Worm (Caenorhabditis elegans): ENCODE data around the gene dcn-1.

The dcn-1 gene

DNA sequence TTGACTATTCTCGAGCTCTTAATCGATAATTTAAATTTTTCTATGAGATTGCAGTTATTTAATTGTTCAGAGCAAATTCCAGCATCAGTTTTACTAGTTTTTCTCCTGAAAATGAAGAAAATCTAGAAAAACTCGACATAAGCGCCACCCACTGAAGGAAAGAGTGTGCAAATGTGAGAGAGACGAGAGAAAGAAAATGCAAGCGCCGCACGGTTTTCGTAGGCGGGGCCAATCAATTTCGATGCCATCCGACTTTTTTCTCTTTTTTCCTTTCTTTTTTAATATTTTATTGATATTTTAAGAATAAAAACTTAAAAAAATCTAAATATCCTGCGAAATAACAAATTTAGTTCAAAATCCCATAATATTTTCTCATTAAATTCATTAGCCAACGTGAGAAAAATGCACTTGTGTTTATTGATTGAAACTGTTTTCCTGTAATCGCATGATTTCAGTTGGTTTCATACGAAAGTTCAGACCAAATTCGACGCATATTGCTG is 18.9 kb downstream of the dcn-1 start, which contains the start of gene cdk-12:
Gene cdk-12, plus strand, starts transcription at position 450 of the 500 bp plus-strand sequence.
- no peak for TF ChIP-seq elt-3 (tag; optimal IDR thresholded peaks at IDR 0.05)
- peak; percentile 46 for TF ChIP-seq sptf-1 (tag; optimal IDR thresholded peaks at IDR 0.05)
- peak; percentile 40 for TF ChIP-seq ces-1 (GFP tag; optimal IDR thresholded peaks at IDR 0.05)
- TF ChIP-seq lsy-2 (tag; optimal IDR thresholded peaks at IDR 0.05) = peak; percentile 13
- no peak for TF ChIP-seq drap-1 (GFP tag; optimal IDR thresholded peaks at IDR 0.05)
- no peak for TF ChIP-seq lin-13 (tag; optimal IDR thresholded peaks at IDR 0.05)
- TF ChIP-seq mep-1 (tag; optimal IDR thresholded peaks at IDR 0.05) = peak; percentile 76
- no peak for TF ChIP-seq nhr-237 (tag; optimal IDR thresholded peaks at IDR 0.05)
- no peak for TF ChIP-seq ham-2 (GFP tag; optimal IDR thresholded peaks at IDR 0.05)

DNA sequence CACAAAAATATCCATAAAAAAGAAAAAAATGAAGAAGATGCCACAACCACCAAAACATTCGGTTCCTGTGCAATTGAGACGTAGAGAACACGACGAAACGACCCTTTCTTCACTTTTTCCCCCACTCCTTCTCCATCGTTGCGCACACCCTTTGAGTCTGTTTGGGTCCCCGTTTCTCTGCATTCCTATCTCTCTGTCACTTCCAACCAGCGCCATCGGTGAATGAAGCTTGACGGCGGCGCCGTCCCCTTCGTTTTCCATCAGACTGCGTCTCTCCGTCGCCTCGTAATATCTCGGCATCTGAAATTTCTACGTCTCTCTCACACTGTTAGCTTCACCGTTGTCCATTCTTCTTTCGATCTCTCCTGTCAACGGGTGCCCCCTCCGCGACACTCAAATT is 21.9 kb downstream of the dcn-1 start:
- TF ChIP-seq ham-2 (GFP tag; optimal IDR thresholded peaks at IDR 0.05) = no peak

DNA sequence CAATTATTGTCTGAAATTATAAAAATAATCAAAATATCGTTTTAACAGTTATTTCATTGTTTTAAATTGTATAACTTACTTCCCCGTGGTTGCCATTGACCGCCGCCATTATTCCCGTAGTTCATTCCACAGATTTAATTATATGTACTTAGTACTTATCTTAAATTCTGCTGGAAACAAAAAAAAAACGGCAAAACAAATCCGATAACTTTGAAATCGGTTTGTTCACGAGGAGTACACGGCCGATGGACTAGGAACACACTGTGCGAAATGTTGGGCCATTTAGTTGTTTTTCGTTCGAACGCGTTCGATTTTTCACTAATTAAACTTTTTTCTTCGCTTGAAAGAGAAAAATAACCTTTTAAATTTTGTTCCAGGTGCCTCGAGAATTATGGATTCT is 29.4 kb downstream of the dcn-1 start, which contains the start of the genes B0285.3 and lcmt-1:
Gene B0285.3, minus strand, starts transcription at position 267 of the 400 bp plus-strand sequence.
Gene lcmt-1, plus strand, starts transcription at position 377 of the 400 bp plus-strand sequence.
- no peak for TF ChIP-seq snpc-4 (tag; optimal IDR thresholded peaks at IDR 0.05)
- TF ChIP-seq nhr-28 (tag; optimal IDR thresholded peaks at IDR 0.05) = no peak
- no peak for TF ChIP-seq mls-2 (tag; optimal IDR thresholded peaks at IDR 0.05)
- no peak for TF ChIP-seq nhr-237 (tag; optimal IDR thresholded peaks at IDR 0.05)
- TF ChIP-seq nhr-2 (tag; optimal IDR thresholded peaks at IDR 0.05) = no peak
- TF ChIP-seq elt-3 (tag; optimal IDR thresholded peaks at IDR 0.05) = no peak

DNA sequence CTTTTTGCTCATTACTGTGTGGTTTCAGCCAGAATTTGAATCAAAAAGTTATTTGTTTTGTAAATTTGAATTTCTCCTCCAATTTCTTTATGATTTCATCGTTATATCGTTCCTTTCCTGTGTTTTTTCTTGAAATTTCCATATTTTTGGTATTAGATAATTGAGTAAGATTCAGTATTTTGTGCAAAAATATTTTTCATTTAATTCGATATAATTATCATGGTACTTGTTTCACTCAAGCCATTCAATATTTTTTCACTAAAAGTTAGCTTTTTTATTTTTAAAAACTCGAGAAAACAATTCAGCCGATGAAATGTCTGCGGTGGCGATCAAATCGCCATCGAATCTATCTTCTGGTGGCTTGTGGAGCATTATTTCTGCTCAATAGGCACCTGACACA is 31.3 kb downstream of the dcn-1 start, which contains the start of gene hse-5:
Gene hse-5, plus strand, starts transcription at position 301 of the 400 bp plus-strand sequence.
- TF ChIP-seq elt-3 (tag; optimal IDR thresholded peaks at IDR 0.05) = no peak
- no peak for TF ChIP-seq nhr-2 (tag; optimal IDR thresholded peaks at IDR 0.05)
- no peak for TF ChIP-seq ceh-83 (GFP tag; optimal IDR thresholded peaks at IDR 0.05)
- TF ChIP-seq M03D4.4 (tag; optimal IDR thresholded peaks at IDR 0.05) = no peak
- TF ChIP-seq cnd-1 (tag; optimal IDR thresholded peaks at IDR 0.05) = no peak
- no peak for TF ChIP-seq lin-13 (tag; optimal IDR thresholded peaks at IDR 0.05)
- TF ChIP-seq unc-120 (tag; optimal IDR thresholded peaks at IDR 0.05; ENCODE audit: poor library complexity, severe bottlenecking) = no peak
- TF ChIP-seq nhr-76 (tag; optimal IDR thresholded peaks at IDR 0.05) = no peak
- no peak for TF ChIP-seq nhr-28 (tag; optimal IDR thresholded peaks at IDR 0.05)
- no peak for TF ChIP-seq snpc-4 (tag; optimal IDR thresholded peaks at IDR 0.05)
- no peak for TF ChIP-seq lsy-2 (tag; optimal IDR thresholded peaks at IDR 0.05)
- no peak for TF ChIP-seq zip-8 (tag; optimal IDR thresholded peaks at IDR 0.05)
- no peak for TF ChIP-seq tbx-8 (GFP tag; optimal IDR thresholded peaks at IDR 0.05)
- TF ChIP-seq ceh-39 (tag; optimal IDR thresholded peaks at IDR 0.05) = no peak
- no peak for TF ChIP-seq sem-2 (GFP tag; optimal IDR thresholded peaks at IDR 0.05)
- no peak for TF ChIP-seq ztf-11 (tag; optimal IDR thresholded peaks at IDR 0.05)
- no peak for TF ChIP-seq nhr-237 (tag; optimal IDR thresholded peaks at IDR 0.05)
- no peak for TF ChIP-seq lin-32 (GFP tag; optimal IDR thresholded peaks at IDR 0.05)
- TF ChIP-seq drap-1 (GFP tag; optimal IDR thresholded peaks at IDR 0.05) = no peak
- TF ChIP-seq unc-39 (tag; optimal IDR thresholded peaks at IDR 0.05) = no peak

DNA sequence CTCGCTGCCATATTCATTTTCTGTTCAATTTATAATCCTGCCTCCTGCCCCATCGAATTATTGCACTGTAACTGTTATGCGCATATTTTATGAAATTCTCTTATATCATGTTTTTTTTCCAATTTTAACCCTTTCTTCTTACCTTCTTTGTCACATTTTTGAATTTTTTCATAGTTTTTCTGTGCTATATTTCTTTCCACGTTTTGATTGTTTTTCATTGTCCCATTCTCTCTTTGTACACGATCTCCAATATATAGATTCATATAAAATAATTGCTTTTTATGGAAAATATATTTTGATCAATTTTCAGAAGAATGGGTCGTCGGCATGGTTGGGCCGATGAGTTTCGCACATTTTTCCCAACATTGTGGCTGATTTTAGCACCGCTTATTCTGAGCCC is 36.1 kb downstream of the dcn-1 start, which contains the start of gene B0285.6:
Gene B0285.6, plus strand, starts transcription at position 301 of the 400 bp plus-strand sequence.
- no peak for TF ChIP-seq mls-2 (tag; optimal IDR thresholded peaks at IDR 0.05)
- TF ChIP-seq lin-32 (GFP tag; optimal IDR thresholded peaks at IDR 0.05) = no peak
- TF ChIP-seq unc-120 (tag; optimal IDR thresholded peaks at IDR 0.05; ENCODE audit: poor library complexity, severe bottlenecking) = no peak
- TF ChIP-seq cnd-1 (tag; optimal IDR thresholded peaks at IDR 0.05) = no peak
- TF ChIP-seq tbx-8 (GFP tag; optimal IDR thresholded peaks at IDR 0.05) = no peak
- no peak for TF ChIP-seq lsy-2 (tag; optimal IDR thresholded peaks at IDR 0.05)
- TF ChIP-seq flh-1 (GFP tag; optimal IDR thresholded peaks at IDR 0.05) = no peak
- no peak for TF ChIP-seq pha-4 (tag; optimal IDR thresholded peaks at IDR 0.05)
- TF ChIP-seq nhr-76 (tag; optimal IDR thresholded peaks at IDR 0.05) = no peak
- no peak for TF ChIP-seq ces-1 (GFP tag; optimal IDR thresholded peaks at IDR 0.05)
- TF ChIP-seq sptf-1 (tag; optimal IDR thresholded peaks at IDR 0.05) = no peak
- TF ChIP-seq nhr-2 (tag; optimal IDR thresholded peaks at IDR 0.05) = no peak
- TF ChIP-seq mab-5 (tag; optimal IDR thresholded peaks at IDR 0.05) = no peak
- TF ChIP-seq zip-8 (tag; optimal IDR thresholded peaks at IDR 0.05) = no peak

DNA sequence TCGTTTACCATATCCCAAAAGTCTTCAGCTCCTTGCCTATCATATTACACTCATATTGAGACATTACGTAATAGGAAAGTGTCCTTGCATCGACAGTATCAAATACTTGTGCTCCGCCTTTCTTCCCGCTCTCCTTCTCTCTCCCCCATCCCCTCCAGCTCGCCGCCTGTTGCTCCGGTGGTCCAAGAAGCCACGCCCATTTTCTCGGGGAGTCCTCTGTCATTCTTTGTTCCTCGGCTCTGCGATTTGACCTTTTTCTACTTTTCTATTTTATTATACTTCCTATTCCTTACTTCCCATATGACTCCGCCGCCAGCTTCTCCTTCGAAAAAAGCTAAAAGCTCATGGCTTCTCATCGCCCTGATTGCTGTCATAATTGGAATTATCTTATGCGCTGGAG is 42.7 kb downstream of the dcn-1 start, which contains the start of gene mnp-1:
Gene mnp-1, plus strand, starts transcription at position 211 of the 400 bp plus-strand sequence.
- no peak for TF ChIP-seq nhr-76 (tag; optimal IDR thresholded peaks at IDR 0.05)
- TF ChIP-seq ztf-11 (tag; optimal IDR thresholded peaks at IDR 0.05) = no peak
- TF ChIP-seq hlh-1 (tag; optimal IDR thresholded peaks at IDR 0.05) = peak; percentile 38
- TF ChIP-seq unc-39 (tag; optimal IDR thresholded peaks at IDR 0.05) = peak; percentile 32
- TF ChIP-seq zip-8 (tag; optimal IDR thresholded peaks at IDR 0.05) = peak; percentile 61
